Worm (Caenorhabditis elegans) whole organism, L4 larva: ENCODE results near the gene T09A5.14.

Experiments used
- F44E2.7 ChIP-seq: fragments of 200-800 bp; sonication (Bioruptor generic); IDR thresholded peaks from 2 replicates; pipeline ENCODE4 v2.1.2; 2022; ENCODE audit warnings: missing genetic modification characterization, missing compliant biosample characterization
- dmd-6 ChIP-seq: fragments of 200-800 bp; sonication (Bioruptor generic); IDR thresholded peaks from 2 replicates; pipeline ENCODE4 v1.3.6; 2022; ENCODE audit warnings: missing genetic modification reagents, missing genetic modification characterization, missing compliant biosample characterization
- nhr-6 ChIP-seq: fragments of 150-350 bp; optimal IDR thresholded peaks from 2 replicates; lab custom pipeline; 2014; ENCODE audit warnings: missing biosample characterization, missing genetic modification characterization
- spr-3 ChIP-seq: fragments of 200-800 bp; sonication (Bioruptor generic); optimal IDR thresholded peaks from 2 replicates; lab custom pipeline; 2018; ENCODE audit warnings: mild to moderate bottlenecking, missing genetic modification characterization, missing compliant biosample characterization

DNA sequence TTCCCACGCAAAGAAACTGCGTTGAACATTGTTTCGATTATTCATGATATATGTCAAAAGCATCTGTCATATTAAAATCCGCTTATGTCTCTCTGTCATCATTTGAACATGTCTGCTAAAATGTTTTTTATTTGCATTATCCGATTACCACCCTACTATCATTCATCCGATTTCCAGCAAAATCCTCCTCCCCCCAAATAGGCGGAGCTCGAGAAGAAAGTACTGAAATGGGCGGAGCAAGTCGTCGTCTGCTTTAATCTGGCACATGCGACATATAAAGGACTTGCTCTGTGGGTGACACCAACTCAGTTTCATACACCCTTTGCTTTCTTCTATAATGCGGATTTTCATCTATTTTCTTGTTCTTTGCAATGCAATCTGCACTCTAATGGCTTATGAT lies at the start of gene T09A5.14:
- TF ChIP-seq nhr-6 (tag; lab: Kevin White, UChicago) (no peak), F44E2.7 (GFP tag; lab: Robert Waterston, UW) (no peak), spr-3 (no peak), dmd-6 (GFP tag; lab: Robert Waterston, UW) (no peak)
